Fruit fly (Drosophila melanogaster): ENCODE measurements around the gene CG12590.

- TF ChIP-seq her (GFP tag; optimal IDR thresholded peaks at IDR 0.05), result no peak
- no peak for TF ChIP-seq slp2 (GFP tag; optimal IDR thresholded peaks at IDR 0.05)
- TF ChIP-seq Opbp (GFP tag; IDR thresholded peaks at IDR 0.05; ENCODE audit: partially characterized antibody), result no peak
- TF ChIP-seq cg (GFP tag; optimal IDR thresholded peaks at IDR 0.05), result no peak
- TF ChIP-seq D19A (tag; optimal IDR thresholded peaks at IDR 0.05), result no peak
- TF ChIP-seq Elba2 (GFP tag; optimal IDR thresholded peaks at IDR 0.05), result no peak
- TF ChIP-seq pb (GFP tag; optimal IDR thresholded peaks at IDR 0.05), result no peak
- TF ChIP-seq Lpt (GFP tag; optimal IDR thresholded peaks at IDR 0.05), result no peak
- no peak for TF ChIP-seq CG10274 (GFP tag; optimal IDR thresholded peaks at IDR 0.05)
- TF ChIP-seq fd3F (GFP tag; optimal IDR thresholded peaks at IDR 0.05), result no peak
- no peak for TF ChIP-seq jigr1 (GFP tag; IDR thresholded peaks at IDR 0.05)
- no peak for TF ChIP-seq lola (GFP tag; optimal IDR thresholded peaks at IDR 0.05)
- no peak for TF ChIP-seq psq (GFP tag; optimal IDR thresholded peaks at IDR 0.05)
- TF ChIP-seq al (GFP tag; IDR thresholded peaks at IDR 0.05), result no peak
These were observed 12.6 kb downstream of the CG12590 start for dm6 chr3R:5171972-5172371.
